Worm (Caenorhabditis elegans) whole organism, L2 larva: ENCODE data around the gene C32B5.18.
"Not testable (repeated sequence)": the region's sequence is repeated elsewhere in the genome, so short reads cannot be mapped to it uniquely, and the experiment has no call there.

Experiments
- R02D3.7 ChIP-seq: fragments of 150-350 bp; optimal IDR thresholded peaks from 2 replicates; lab custom pipeline; 2014; ENCODE audit warnings: missing biosample characterization, missing genetic modification characterization
- ZK546.5 ChIP-seq: sonication (generic microtip); optimal IDR thresholded peaks from 2 replicates; lab custom pipeline; 2017; ENCODE audit warnings: missing biosample characterization, missing genetic modification characterization
- aly-2 ChIP-seq: fragments of 150-350 bp; optimal IDR thresholded peaks from 2 replicates; lab custom pipeline; 2014; ENCODE audit warnings: missing biosample characterization, missing genetic modification characterization
- ceh-16 ChIP-seq: fragments of 150-350 bp; optimal IDR thresholded peaks from 2 replicates; lab custom pipeline; 2014; ENCODE audit warnings: missing biosample characterization, missing genetic modification characterization
- ceh-82 ChIP-seq: fragments of 150-350 bp; optimal IDR thresholded peaks from 2 replicates; lab custom pipeline; 2014; ENCODE audit warnings: missing biosample characterization, missing genetic modification characterization
- lin-11 ChIP-seq: fragments of 150-350 bp; sonication (generic microtip); optimal IDR thresholded peaks from 2 replicates; lab custom pipeline; 2014; ENCODE audit warnings: missing biosample characterization, missing genetic modification characterization, inconsistent platforms, mixed read lengths
- lin-13 ChIP-seq: fragments of 150-350 bp; optimal IDR thresholded peaks from 2 replicates; lab custom pipeline; 2014; ENCODE audit warnings: missing biosample characterization, missing genetic modification reagents, missing genetic modification characterization
- lin-39 ChIP-seq: fragments of 150-350 bp; optimal IDR thresholded peaks from 2 replicates; lab custom pipeline; 2014; ENCODE audit warnings: missing biosample characterization, missing genetic modification reagents, missing genetic modification characterization
- lsy-2 ChIP-seq, 2 experiments: fragments of 150-350 bp in 1 of 2; sonication (generic microtip) in 1 of 2; optimal IDR thresholded peaks; 2 replicates each; lab custom pipeline; 2014 to 2017; ENCODE audit warnings: missing biosample characterization in 2 of 2, missing genetic modification characterization in 2 of 2
- nhr-10 ChIP-seq: sonication (generic microtip); optimal IDR thresholded peaks from 2 replicates; lab custom pipeline; 2017; ENCODE audit warnings: missing biosample characterization, missing genetic modification characterization
- nhr-11 ChIP-seq: fragments of 150-350 bp; optimal IDR thresholded peaks from 2 replicates; lab custom pipeline; 2014; ENCODE audit warnings: missing biosample characterization, missing genetic modification characterization
- nhr-129 ChIP-seq: fragments of 150-350 bp; optimal IDR thresholded peaks from 2 replicates; lab custom pipeline; 2014; ENCODE audit warnings: missing biosample characterization, missing genetic modification characterization
- nhr-21 ChIP-seq: fragments of 150-350 bp; optimal IDR thresholded peaks from 2 replicates; lab custom pipeline; 2014; ENCODE audit warnings: missing biosample characterization, missing genetic modification characterization
- nhr-23 ChIP-seq: fragments of 150-350 bp; optimal IDR thresholded peaks from 2 replicates; lab custom pipeline; 2014; ENCODE audit warnings: missing biosample characterization, missing genetic modification reagents, missing genetic modification characterization
- nhr-6 ChIP-seq: fragments of 150-350 bp; optimal IDR thresholded peaks from 2 replicates; lab custom pipeline; 2014; ENCODE audit warnings: missing biosample characterization, missing genetic modification characterization
- nhr-77 ChIP-seq: fragments of 150-350 bp; optimal IDR thresholded peaks from 2 replicates; lab custom pipeline; 2014; ENCODE audit warnings: missing biosample characterization, missing genetic modification characterization
- sem-4 ChIP-seq: fragments of 150-350 bp; optimal IDR thresholded peaks from 2 replicates; lab custom pipeline; 2014; ENCODE audit warnings: missing biosample characterization, missing genetic modification reagents, missing genetic modification characterization
- unc-39 ChIP-seq: fragments of 150-350 bp; optimal IDR thresholded peaks from 2 replicates; lab custom pipeline; 2014; ENCODE audit warnings: missing biosample characterization, missing genetic modification characterization
- unc-55 ChIP-seq: fragments of 150-350 bp; sonication (generic microtip); optimal IDR thresholded peaks from 3 replicates; lab custom pipeline; 2014; ENCODE audit warnings: missing biosample characterization, missing genetic modification reagents, missing genetic modification characterization
- ztf-1 ChIP-seq: fragments of 200-800 bp; sonication (Bioruptor generic); conservative IDR thresholded peaks from 2 replicates; pipeline ENCODE4 v1.3.6; 2022; ENCODE audit warnings: missing genetic modification characterization, missing compliant biosample characterization
- ztf-11 ChIP-seq: sonication (generic microtip); optimal IDR thresholded peaks from 2 replicates; lab custom pipeline; 2017; ENCODE audit warnings: missing biosample characterization, missing genetic modification characterization
- ztf-4 ChIP-seq: fragments of 150-350 bp; optimal IDR thresholded peaks from 2 replicates; lab custom pipeline; 2014; ENCODE audit warnings: missing biosample characterization, missing genetic modification characterization

The C32B5.18 gene

DNA sequence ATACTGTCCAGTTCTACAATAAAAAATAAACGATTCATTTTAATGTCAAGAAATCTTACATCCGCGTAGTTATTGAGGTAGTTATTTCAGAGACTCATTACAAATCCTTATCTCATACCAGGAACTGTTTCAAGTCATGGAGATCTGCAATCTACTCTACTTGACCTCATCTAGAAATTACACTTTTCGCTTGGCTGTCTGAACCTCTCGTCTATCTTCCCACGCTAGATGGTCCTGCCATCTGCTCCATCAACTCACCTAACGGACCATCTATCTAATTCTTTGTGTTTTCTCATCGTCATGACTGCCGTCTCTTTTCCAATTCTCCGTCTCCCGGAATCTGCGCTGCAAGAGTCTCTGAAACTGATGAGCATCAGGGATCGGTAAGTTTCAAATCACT is 33.9 kb downstream of the C32B5.18 start, which contains the start of gene F45D11.7:
TSS of gene F45D11.7 (plus strand) at position 301 of the 400 bp plus-strand sequence.
- TF ChIP-seq ceh-82, sem-4, ztf-11 (tag; lab: Kevin White, UChicago): not testable (repeated sequence)
- TF ChIP-seq, all 48 proteins: peak for 0; not testable (repeated sequence) for 48

DNA sequence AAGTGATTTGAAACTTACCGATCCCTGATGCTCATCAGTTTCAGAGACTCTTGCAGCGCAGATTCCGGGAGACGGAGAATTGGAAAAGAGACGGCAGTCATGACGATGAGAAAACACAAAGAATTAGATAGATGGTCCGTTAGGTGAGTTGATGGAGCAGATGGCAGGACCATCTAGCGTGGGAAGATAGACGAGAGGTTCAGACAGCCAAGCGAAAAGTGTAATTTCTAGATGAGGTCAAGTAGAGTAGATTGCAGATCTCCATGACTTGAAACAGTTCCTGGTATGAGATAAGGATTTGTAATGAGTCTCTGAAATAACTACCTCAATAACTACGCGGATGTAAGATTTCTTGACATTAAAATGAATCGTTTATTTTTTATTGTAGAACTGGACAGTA is 35.8 kb downstream of the C32B5.18 start, which contains the start of gene F45D11.11:
TSS of gene F45D11.11 (minus strand) at position 101 of the 400 bp plus-strand sequence.
- TF ChIP-seq unc-39 (tag; lab: Kevin White, UChicago); nhr-23; lin-13 (GFP tag; lab: Kevin White, UChicago): not testable (repeated sequence)

DNA sequence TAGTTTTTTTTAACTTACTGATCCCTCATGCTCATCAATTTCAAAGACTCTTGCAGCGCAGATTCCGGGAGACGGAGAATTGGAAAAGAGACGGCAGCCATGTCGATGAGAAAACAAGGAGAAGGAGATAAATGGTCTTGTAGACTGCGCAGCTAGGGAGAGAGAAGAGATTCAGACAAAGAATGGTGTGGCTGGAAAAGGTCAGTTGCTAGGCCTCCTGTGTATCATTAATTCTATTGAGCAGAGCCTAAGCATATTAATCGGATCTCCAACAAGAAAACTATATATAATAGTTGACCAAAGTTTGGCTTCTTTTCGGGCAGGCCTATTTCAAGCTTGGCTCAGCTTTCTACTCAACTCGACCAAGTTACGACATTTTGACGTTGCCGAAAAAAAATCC is 39.2 kb downstream of the C32B5.18 start, which contains the start of gene fbxb-29:
TSS of gene fbxb-29 (minus strand) at position 101 of the 400 bp plus-strand sequence.
- TF ChIP-seq aly-2 (tag; lab: Kevin White, UChicago) (no peak), nhr-77 (tag; lab: Kevin White, UChicago) (no peak), unc-55 (GFP tag; lab: Kevin White, UChicago) (no peak), lin-11 (tag; lab: Kevin White, UChicago) (no peak), ztf-4 (tag; lab: Kevin White, UChicago) (no peak), lsy-2 (tag; optimal IDR thresholded peaks at IDR 0.05; lab: Kevin White, UChicago) (no peak), lin-39 (no peak), ztf-11 (tag; lab: Kevin White, UChicago) (no peak)

DNA sequence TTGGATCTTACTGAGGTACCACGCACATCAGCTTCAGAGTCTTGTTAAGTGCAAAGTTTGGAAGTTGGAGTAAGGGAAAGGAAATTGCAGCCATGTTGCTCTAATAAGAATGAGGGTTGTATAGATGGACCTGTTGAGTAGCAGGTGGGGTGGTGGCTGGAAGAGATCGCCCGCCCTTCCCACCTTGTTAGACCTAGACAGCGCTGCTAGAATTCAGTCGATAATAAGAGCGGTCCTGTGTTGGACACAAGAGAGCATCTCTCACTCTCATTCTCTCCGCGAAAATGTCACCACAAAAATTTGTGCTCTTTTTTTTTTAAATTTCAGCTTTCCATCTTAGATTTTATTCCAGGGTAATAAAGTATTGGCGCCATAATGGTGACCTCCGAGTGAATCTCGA is 41.0 kb downstream of the C32B5.18 start, which contains the start of the genes fbxb-30 and F45D11.5:
TSS of gene fbxb-30 (minus strand) at position 101 of the 400 bp plus-strand sequence.
TSS of gene F45D11.5 (plus strand) at position 352 of the 400 bp plus-strand sequence.
- TF ChIP-seq ztf-1 (GFP tag; lab: Robert Waterston, UW) (no peak), lin-39 (no peak), ceh-82 (tag; lab: Kevin White, UChicago) (no peak), sem-4 (tag; lab: Kevin White, UChicago) (no peak), lsy-2 (tag; optimal IDR thresholded peaks at IDR 0.05; lab: Kevin White, UChicago) (no peak), ztf-4 (tag; lab: Kevin White, UChicago) (no peak), R02D3.7 (tag; lab: Kevin White, UChicago) (no peak), nhr-21 (no peak), ZK546.5 (tag; lab: Kevin White, UChicago) (no peak), ceh-16 (tag; lab: Kevin White, UChicago) (no peak), nhr-10 (no peak), nhr-6 (tag; lab: Kevin White, UChicago) (no peak), nhr-11 (tag; lab: Kevin White, UChicago) (no peak)

- TF ChIP-seq nhr-129 (tag; lab: Kevin White, UChicago); nhr-23; nhr-21: not testable (repeated sequence)
Measured at ce11 chrII:1006375-1006774, 46.1 kb downstream of the C32B5.18 start, which contains the start of gene F45D11.14. Gene F45D11.14 (minus strand): TSS chrII:1006475.
